Fruit fly (Drosophila melanogaster) whole organism, pupa: ENCODE results near the gene gcm.

Experiments used
- CG10348 ChIP-seq: fragments of 200-800 bp; sonication (Bioruptor generic); IDR thresholded peaks from 2 replicates; pipeline ENCODE4 v1.3.6; 2022; ENCODE audit warnings: missing biosample characterization, missing genetic modification characterization
- CG12605 ChIP-seq: fragments of 200-800 bp; sonication (Bioruptor generic); IDR thresholded peaks from 2 replicates; pipeline ENCODE4 v1.3.6; 2022; ENCODE audit warnings: missing biosample characterization, missing genetic modification characterization
- CG13204 ChIP-seq: fragments of 200-800 bp; sonication (Bioruptor generic); optimal IDR thresholded peaks from 2 replicates; lab custom pipeline; 2018; ENCODE audit warnings: missing biosample characterization, mild to moderate bottlenecking, missing genetic modification characterization, moderate library complexity
- CG14655 ChIP-seq: fragments of 200-800 bp; sonication (Bioruptor generic); optimal IDR thresholded peaks from 3 replicates; lab custom pipeline; 2017; ENCODE audit warnings: mild to moderate bottlenecking, missing biosample characterization, missing genetic modification reagents, missing genetic modification characterization
- CG17806 ChIP-seq: fragments of 200-800 bp; sonication (Bioruptor generic); optimal IDR thresholded peaks from 2 replicates; lab custom pipeline; 2018; ENCODE audit warnings: missing biosample characterization, mild to moderate bottlenecking, missing genetic modification characterization, moderate library complexity
- CG34367 ChIP-seq: fragments of 200-800 bp; sonication (Bioruptor generic); optimal IDR thresholded peaks from 2 replicates; lab custom pipeline; 2018; ENCODE audit warnings: missing biosample characterization, mild to moderate bottlenecking, missing genetic modification characterization
- CG4496 ChIP-seq: fragments of 200-800 bp; sonication (Bioruptor generic); IDR thresholded peaks from 3 replicates; pipeline ENCODE4 v1.3.6; 2022; ENCODE audit warnings: missing biosample characterization, missing genetic modification characterization
- CG8159 ChIP-seq: fragments of 200-800 bp; sonication (Bioruptor generic); optimal IDR thresholded peaks from 3 replicates; lab custom pipeline; 2018; ENCODE audit warnings: missing biosample characterization, mild to moderate bottlenecking, missing genetic modification characterization, moderate library complexity
- CG8301 ChIP-seq: fragments of 200-800 bp; sonication (Bioruptor generic); optimal IDR thresholded peaks from 2 replicates; lab custom pipeline; 2018; ENCODE audit warnings: missing biosample characterization, mild to moderate bottlenecking, missing genetic modification characterization
- EcR ChIP-seq: fragments of 200-800 bp; sonication (Bioruptor generic); optimal IDR thresholded peaks from 3 replicates; lab custom pipeline; 2019; ENCODE audit warnings: missing biosample characterization, missing genetic modification characterization, mild to moderate bottlenecking, moderate library complexity, missing genetic modification reagents

DNA sequence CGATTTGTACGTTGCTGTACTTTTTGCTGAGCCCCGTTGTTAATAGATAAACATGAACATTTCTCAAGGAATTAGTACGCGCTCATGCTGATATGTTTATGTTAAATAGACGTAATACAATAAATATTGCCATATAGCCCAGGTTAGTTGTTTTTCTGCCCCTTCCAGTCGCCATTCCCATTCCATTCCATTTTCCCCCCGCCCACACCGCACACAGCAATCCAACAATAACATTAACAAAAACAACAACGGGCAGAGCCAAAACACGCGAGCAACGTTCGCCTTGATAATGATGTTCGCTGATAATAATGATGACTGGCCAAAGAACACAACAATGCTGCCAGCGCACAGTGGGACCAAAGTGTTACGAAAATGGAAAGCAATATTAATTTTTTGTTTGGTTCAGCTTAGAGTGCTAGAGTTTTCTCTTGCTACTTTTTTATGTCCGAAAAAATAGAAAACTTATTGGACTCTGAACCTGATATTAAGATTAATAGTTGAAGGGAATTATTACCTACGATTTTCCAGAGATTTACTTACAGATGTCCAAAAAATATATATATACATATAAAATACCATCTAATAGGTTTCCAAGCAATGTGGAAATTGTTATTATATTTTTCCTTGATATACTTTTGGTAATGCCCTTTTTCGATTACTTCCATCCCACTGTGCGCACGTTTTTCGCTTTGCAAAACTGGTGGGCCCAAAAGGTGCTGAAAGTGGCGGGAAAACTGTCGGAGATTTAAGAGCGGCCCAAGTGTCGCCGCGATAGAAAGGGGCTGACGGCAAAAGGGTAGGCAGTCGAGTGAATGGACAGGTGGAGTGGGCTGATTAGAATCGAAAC is 11.7 kb downstream of the gcm start:
- TF ChIP-seq CG12605 (GFP tag; lab: Robert Waterston, UW), result peak; percentile 72
- peak; percentile 97 for TF ChIP-seq CG8159 (tag; lab: Kevin White, UChicago)
- TF ChIP-seq CG8301 (tag; lab: Kevin White, UChicago), result peak; percentile 97
- peak; percentile 64 for TF ChIP-seq CG10348
- TF ChIP-seq CG34367 (tag; lab: Kevin White, UChicago), result peak; percentile 94
- peak; percentile 88 for TF ChIP-seq CG4496 (GFP tag; lab: Robert Waterston, UW)
- peak; percentile 91 for TF ChIP-seq CG13204 (GFP tag; lab: Kevin White, UChicago)
- peak; percentile 99 for TF ChIP-seq CG14655
- peak; percentile 95 for TF ChIP-seq CG17806 (tag; lab: Kevin White, UChicago)
- TF ChIP-seq EcR, result peak; percentile 28
